Worm (Caenorhabditis elegans): Measurements from ENCODE around the gene T05B11.4.

DNA sequence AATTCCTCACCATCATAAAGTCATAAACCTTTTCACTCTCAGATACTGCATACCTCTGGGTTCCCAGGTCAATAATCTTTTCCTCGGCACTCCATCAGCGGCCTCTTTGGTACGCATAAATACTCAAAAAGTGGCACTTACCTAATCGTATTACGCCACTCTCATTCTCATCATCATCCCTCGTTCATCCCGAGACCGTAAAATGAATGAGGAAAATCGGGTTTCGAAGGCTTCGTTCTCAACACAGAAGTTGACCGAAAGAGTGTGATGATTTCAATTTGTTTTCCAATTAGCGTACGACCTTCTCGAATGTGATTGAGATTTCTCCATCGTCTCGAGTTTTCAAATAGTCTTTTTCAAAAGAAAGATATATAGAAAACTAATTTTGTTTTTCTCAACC, 14.5 kb downstream of the T05B11.4 start:
- TF ChIP-seq nhr-28 (tag; optimal IDR thresholded peaks at IDR 0.05) (no peak), ZK546.5 (tag; optimal IDR thresholded peaks at IDR 0.05) (no peak), ceh-9 (tag; optimal IDR thresholded peaks at IDR 0.05) (no peak), pqm-1 (tag; optimal IDR thresholded peaks at IDR 0.05) (no peak), fkh-10 (GFP tag; optimal IDR thresholded peaks at IDR 0.05) (no peak), pha-4 (tag; optimal IDR thresholded peaks at IDR 0.05) (no peak)
